Fruit fly (Drosophila melanogaster) whole organism: ENCODE data around the gene CG43759.

Source experiments
- CG8478 ChIP-seq: fragments of >200 bp; optimal IDR thresholded peaks from 2 replicates; lab custom pipeline; 2018; ENCODE audit warnings: inconsistent platforms
- Dll ChIP-seq: fragments of >200 bp; optimal IDR thresholded peaks from 2 replicates; lab custom pipeline; 2017
- EcR ChIP-seq, 2 experiments: fragments of >200 bp; optimal IDR thresholded peaks; 2 replicates each; lab custom pipeline; 2017; ENCODE audit warnings: missing biosample characterization in 2 of 2, missing genetic modification characterization in 2 of 2, missing genetic modification reagents in 2 of 2
- psq ChIP-seq: fragments of >200 bp; optimal IDR thresholded peaks from 2 replicates; lab custom pipeline; 2017
- usp ChIP-seq: fragments of >200 bp; optimal IDR thresholded peaks from 2 replicates; lab custom pipeline; 2017; ENCODE audit warnings: missing biosample characterization, missing genetic modification characterization, mixed read lengths

DNA sequence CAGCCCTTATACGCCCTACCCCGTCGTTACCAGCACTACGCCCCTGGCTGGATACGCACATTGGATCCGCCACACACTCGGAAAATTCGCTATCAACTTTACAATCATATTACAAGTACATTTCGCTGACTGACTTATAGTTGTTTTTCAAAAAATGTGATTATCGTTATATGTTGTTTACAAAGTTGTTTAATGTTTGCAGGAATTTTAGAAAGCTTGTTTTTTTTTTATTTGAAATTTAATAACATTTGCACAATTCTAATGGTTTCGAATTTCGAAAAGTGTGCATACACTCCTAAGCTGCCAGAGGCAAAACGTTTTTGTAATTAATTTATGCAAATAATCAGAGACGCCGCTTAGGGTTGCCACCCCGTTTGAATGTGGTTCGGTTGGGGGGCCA is 14.0 kb downstream of the CG43759 start:
- TF ChIP-seq psq (lab: Kevin White, UChicago) (no peak), CG8478 (no peak), EcR (GFP tag; optimal IDR thresholded peaks at IDR 0.05; lab: Kevin White, UChicago) (no peak), Dll (lab: Kevin White, UChicago) (no peak), usp (GFP tag; lab: Kevin White, UChicago) (no peak)
